Worm (Caenorhabditis elegans): ENCODE results near the gene lys-3.

Gene lys-3

ce11 chrV:10238665-10239064 is 44.7 kb downstream of the lys-3 start, which contains the start of gene fubl-1 (continued):
- TF ChIP-seq T20F7.1 (GFP tag; optimal IDR thresholded peaks at IDR 0.05): no peak
- peak; percentile 56 for TF ChIP-seq mes-2 (tag; optimal IDR thresholded peaks at IDR 0.05; ENCODE audit: poor library complexity, severe bottlenecking)
- TF ChIP-seq unc-130 (GFP tag; optimal IDR thresholded peaks at IDR 0.05): no peak
- no peak for TF ChIP-seq ces-1 (GFP tag; optimal IDR thresholded peaks at IDR 0.05)
- TF ChIP-seq ztf-11 (tag; optimal IDR thresholded peaks at IDR 0.05): no peak
- no peak for TF ChIP-seq ceh-44 (GFP tag; IDR thresholded peaks at IDR 0.05)
- TF ChIP-seq Y105C5A.15 (GFP tag; IDR thresholded peaks at IDR 0.05): no peak
- TF ChIP-seq nhr-76 (tag; optimal IDR thresholded peaks at IDR 0.05): no peak
- TF ChIP-seq nhr-42 (GFP tag; IDR thresholded peaks at IDR 0.05): no peak
- no peak for TF ChIP-seq nhr-6 (tag; optimal IDR thresholded peaks at IDR 0.05)
- TF ChIP-seq daf-8 (GFP tag; IDR thresholded peaks at IDR 0.05): no peak
- TF ChIP-seq dpl-1 (GFP tag; optimal IDR thresholded peaks at IDR 0.05): peak; percentile 14
- no peak for TF ChIP-seq php-3 (GFP tag; IDR thresholded peaks at IDR 0.05)
- TF ChIP-seq F37D6.2 (tag; optimal IDR thresholded peaks at IDR 0.05): no peak
- TF ChIP-seq lim-7 (GFP tag; IDR thresholded peaks at IDR 0.05): no peak
- TF ChIP-seq ctbp-1 (GFP tag; IDR thresholded peaks at IDR 0.05): no peak
- no peak for TF ChIP-seq egl-27 (tag; optimal IDR thresholded peaks at IDR 0.05)
- TF ChIP-seq nhr-111 (GFP tag; optimal IDR thresholded peaks at IDR 0.05): no peak
- TF ChIP-seq Y48G9A.11 (GFP tag; IDR thresholded peaks at IDR 0.05): peak; percentile 40; the same call in 1 of the 2 replicates
- no peak for TF ChIP-seq R02D3.7 (tag; optimal IDR thresholded peaks at IDR 0.05)
- TF ChIP-seq duxl-1 (tag; optimal IDR thresholded peaks at IDR 0.05; ENCODE audit: poor library complexity): no peak
- no peak for TF ChIP-seq mep-1 (tag; optimal IDR thresholded peaks at IDR 0.05)
- TF ChIP-seq unc-62 (GFP tag; optimal IDR thresholded peaks at IDR 0.05 in 1 of 2): peak in 1 of 2 experiments; percentile 28
- no peak for TF ChIP-seq unc-62 (tag; optimal IDR thresholded peaks at IDR 0.05)
- no peak for TF ChIP-seq zfp-2 (tag; optimal IDR thresholded peaks at IDR 0.05)

ce11 chrV:10237959-10238444 is 45.3 kb downstream of the lys-3 start:
- TF ChIP-seq daf-19 (GFP tag; conservative IDR thresholded peaks at IDR 0.05) (peak; percentile 32; the same call in 1 of the 2 replicates), F49E8.2 (tag; optimal IDR thresholded peaks at IDR 0.05; ENCODE audit: borderline replicate concordance) (peak; percentile 48), dpl-1 (GFP tag; optimal IDR thresholded peaks at IDR 0.05) (no peak), gei-8 (GFP tag; optimal IDR thresholded peaks at IDR 0.05) (no peak), hlh-30 (tag; optimal IDR thresholded peaks at IDR 0.05; ENCODE audit: insufficient read depth) (no peak), ztf-7 (tag; optimal IDR thresholded peaks at IDR 0.05) (no peak), lin-38 (GFP tag; IDR thresholded peaks at IDR 0.05) (peak; percentile 67), lsy-2 (tag; optimal IDR thresholded peaks at IDR 0.05) (no peak), nhr-10 (tag; optimal IDR thresholded peaks at IDR 0.05) (no peak), spr-1 (tag; optimal IDR thresholded peaks at IDR 0.05) (no peak), ceh-62 (tag; optimal IDR thresholded peaks at IDR 0.05) (no peak), lin-13 (GFP tag; optimal IDR thresholded peaks at IDR 0.05) (no peak), arid-1 (GFP tag; conservative IDR thresholded peaks at IDR 0.05) (0 out of 2 replicates have a peak, but pooled peaks have one; percentile 6), nhr-77 (tag; optimal IDR thresholded peaks at IDR 0.05) (no peak), ama-1 (optimal IDR thresholded peaks at IDR 0.05) (peak; percentile 87), egl-27 (tag; optimal IDR thresholded peaks at IDR 0.05) (no peak), nhr-28 (tag; optimal IDR thresholded peaks at IDR 0.05) (no peak), Y75B8A.6 (GFP tag; IDR thresholded peaks at IDR 0.05) (0 out of 2 replicates have a peak, but pooled peaks have one; percentile 79), mes-2 (tag; optimal IDR thresholded peaks at IDR 0.05; ENCODE audit: poor library complexity, severe bottlenecking) (peak; percentile 3), hif-1 (tag; optimal IDR thresholded peaks at IDR 0.05) (no peak), saeg-2 (GFP tag; IDR thresholded peaks at IDR 0.05) (no peak), pha-4 (GFP tag; IDR thresholded peaks at IDR 0.05) (peak; percentile 50; the same call in 1 of the 2 replicates), pha-4 (tag; optimal IDR thresholded peaks at IDR 0.05) (no peak), Y48G9A.11 (GFP tag; IDR thresholded peaks at IDR 0.05) (0 out of 2 replicates have a peak, but pooled peaks have one; percentile 23), ctbp-1 (GFP tag; IDR thresholded peaks at IDR 0.05) (0 out of 2 replicates have a peak, but pooled peaks have one; percentile 49), hmg-1.1 (GFP tag; IDR thresholded peaks at IDR 0.05) (no peak), sdz-12 (GFP tag; optimal IDR thresholded peaks at IDR 0.05) (peak; percentile 55), mdt-29 (GFP tag; IDR thresholded peaks at IDR 0.05) (peak; percentile 33; the same call in 1 of the 2 replicates), Y5F2A.4 (GFP tag; optimal IDR thresholded peaks at IDR 0.05) (peak; percentile 18), spr-3 (GFP tag; optimal IDR thresholded peaks at IDR 0.05) (no peak), unc-130 (GFP tag; optimal IDR thresholded peaks at IDR 0.05) (peak; percentile 42)

All from whole organism, L4 larva.